Worm (Caenorhabditis elegans) whole organism, L3 larva: ENCODE data around the gene ZK1236.5.

Source experiments
- R02D3.7 ChIP-seq: fragments of 150-350 bp; optimal IDR thresholded peaks from 2 replicates; lab custom pipeline; 2014; ENCODE audit warnings: missing biosample characterization, missing genetic modification characterization
- ZK546.5 ChIP-seq: sonication (generic microtip); optimal IDR thresholded peaks from 2 replicates; lab custom pipeline; 2017; ENCODE audit warnings: missing biosample characterization, missing genetic modification characterization
- aly-2 ChIP-seq: fragments of 150-350 bp; optimal IDR thresholded peaks from 2 replicates; lab custom pipeline; 2014; ENCODE audit warnings: missing biosample characterization, missing genetic modification characterization
- ama-1 ChIP-seq: fragments of 150-350 bp; optimal IDR thresholded peaks from 2 replicates; lab custom pipeline; 2018
- ceh-16 ChIP-seq: sonication (generic microtip); optimal IDR thresholded peaks from 2 replicates; lab custom pipeline; 2017; ENCODE audit warnings: missing biosample characterization, missing genetic modification characterization
- ceh-28 ChIP-seq: fragments of 150-350 bp; optimal IDR thresholded peaks from 2 replicates; lab custom pipeline; 2014; ENCODE audit warnings: missing biosample characterization, missing genetic modification reagents, missing genetic modification characterization
- ceh-82 ChIP-seq: fragments of 150-350 bp; optimal IDR thresholded peaks from 2 replicates; lab custom pipeline; 2014; ENCODE audit warnings: missing biosample characterization, missing genetic modification characterization
- ceh-9 ChIP-seq: sonication (generic microtip); optimal IDR thresholded peaks from 2 replicates; lab custom pipeline; 2018; ENCODE audit warnings: missing biosample characterization, missing genetic modification characterization
- daf-12 ChIP-seq: fragments of 150-350 bp; optimal IDR thresholded peaks from 2 replicates; lab custom pipeline; 2014; ENCODE audit warnings: missing biosample characterization, missing genetic modification reagents, missing genetic modification characterization
- egl-27 ChIP-seq: sonication (generic microtip); optimal IDR thresholded peaks from 4 replicates; lab custom pipeline; 2017; ENCODE audit warnings: missing biosample characterization, missing genetic modification reagents, missing genetic modification characterization
- elt-1 ChIP-seq: fragments of 150-350 bp; optimal IDR thresholded peaks from 2 replicates; lab custom pipeline; 2014; ENCODE audit warnings: missing biosample characterization, missing genetic modification characterization
- elt-2 ChIP-seq: sonication (generic microtip); optimal IDR thresholded peaks from 2 replicates; lab custom pipeline; 2016; ENCODE audit warnings: missing genetic modification reagents, mild to moderate bottlenecking, missing genetic modification characterization, missing compliant biosample characterization
- elt-3 ChIP-seq, 3 experiments: fragments of 150-350 bp in 1 of 3; sonication (generic microtip) in 2 of 3; optimal IDR thresholded peaks; 2 replicates in 2 of 3; 4 replicates in 1 of 3; lab custom pipeline; 2014 to 2017; ENCODE audit warnings: missing biosample characterization in 3 of 3, missing genetic modification characterization in 3 of 3
- eor-1 ChIP-seq, 2 experiments: fragments of 150-350 bp; optimal IDR thresholded peaks; 2 replicates each; lab custom pipeline; 2014 to 2018; ENCODE audit warnings: missing biosample characterization in 2 of 2, missing genetic modification characterization in 2 of 2
- fkh-10 ChIP-seq: sonication (generic microtip); optimal IDR thresholded peaks from 2 replicates; lab custom pipeline; 2017; ENCODE audit warnings: missing biosample characterization, missing genetic modification reagents, missing genetic modification characterization
- fkh-2 ChIP-seq: fragments of 150-350 bp; optimal IDR thresholded peaks from 2 replicates; lab custom pipeline; 2014; ENCODE audit warnings: missing biosample characterization, missing genetic modification reagents, missing genetic modification characterization
- hmg-11 ChIP-seq: sonication (generic microtip); optimal IDR thresholded peaks from 2 replicates; lab custom pipeline; 2016; ENCODE audit warnings: missing genetic modification characterization, missing compliant biosample characterization
- jun-1 ChIP-seq: fragments of 150-350 bp; optimal IDR thresholded peaks from 2 replicates; lab custom pipeline; 2014; ENCODE audit warnings: missing biosample characterization, missing genetic modification reagents, missing genetic modification characterization
- lin-15B ChIP-seq: fragments of 150-350 bp; optimal IDR thresholded peaks from 2 replicates; lab custom pipeline; 2014; ENCODE audit warnings: missing biosample characterization, missing genetic modification characterization
- lin-39 ChIP-seq: fragments of 150-350 bp; optimal IDR thresholded peaks from 2 replicates; lab custom pipeline; 2018; ENCODE audit warnings: missing biosample characterization, missing genetic modification reagents, missing genetic modification characterization
- lsy-12 ChIP-seq: sonication (generic microtip); optimal IDR thresholded peaks from 2 replicates; lab custom pipeline; 2016; ENCODE audit warnings: mild to moderate bottlenecking, missing genetic modification characterization, missing compliant biosample characterization
- mdl-1 ChIP-seq: fragments of 150-350 bp; optimal IDR thresholded peaks from 2 replicates; lab custom pipeline; 2014; ENCODE audit warnings: missing biosample characterization, missing genetic modification characterization
- mml-1 ChIP-seq: fragments of 150-350 bp; sonication (generic microtip); optimal IDR thresholded peaks from 3 replicates; lab custom pipeline; 2014; ENCODE audit warnings: missing biosample characterization, missing genetic modification characterization
- nfya-1 ChIP-seq: sonication (generic microtip); optimal IDR thresholded peaks from 2 replicates; lab custom pipeline; 2017; ENCODE audit warnings: missing genetic modification characterization, mild to moderate bottlenecking, missing compliant biosample characterization, antibody characterized with exemption, moderate library complexity; ENCODE audit not compliant: insufficient read depth
- nhr-11 ChIP-seq: fragments of 150-350 bp; optimal IDR thresholded peaks from 2 replicates; lab custom pipeline; 2014; ENCODE audit warnings: missing biosample characterization, missing genetic modification characterization
- nhr-23 ChIP-seq: fragments of 150-350 bp; optimal IDR thresholded peaks from 2 replicates; lab custom pipeline; 2014; ENCODE audit warnings: missing biosample characterization, missing genetic modification reagents, missing genetic modification characterization
- nhr-237 ChIP-seq: fragments of 150-350 bp; optimal IDR thresholded peaks from 2 replicates; lab custom pipeline; 2014; ENCODE audit warnings: missing biosample characterization, missing genetic modification characterization
- nhr-25 ChIP-seq: sonication (generic microtip); optimal IDR thresholded peaks from 2 replicates; lab custom pipeline; 2017; ENCODE audit warnings: missing biosample characterization, missing genetic modification characterization
- nhr-43 ChIP-seq: sonication (generic microtip); optimal IDR thresholded peaks from 2 replicates; lab custom pipeline; 2016; ENCODE audit warnings: mild to moderate bottlenecking, missing genetic modification characterization, missing compliant biosample characterization; ENCODE audit not compliant: poor library complexity, severe bottlenecking
- nhr-67 ChIP-seq: fragments of 150-350 bp; optimal IDR thresholded peaks from 2 replicates; lab custom pipeline; 2014; ENCODE audit warnings: missing biosample characterization, missing genetic modification characterization
- nhr-76 ChIP-seq: fragments of 150-350 bp; sonication (generic microtip); optimal IDR thresholded peaks from 5 replicates; lab custom pipeline; 2014; ENCODE audit warnings: missing biosample characterization, missing genetic modification characterization
- nhr-77 ChIP-seq: fragments of 150-350 bp; optimal IDR thresholded peaks from 2 replicates; lab custom pipeline; 2014; ENCODE audit warnings: missing biosample characterization, missing genetic modification characterization
- pha-4 ChIP-seq: fragments of 150-350 bp; optimal IDR thresholded peaks from 2 replicates; lab custom pipeline; 2014; ENCODE audit warnings: missing biosample characterization, missing genetic modification reagents, missing genetic modification characterization
- pqm-1 ChIP-seq: fragments of 150-350 bp; optimal IDR thresholded peaks from 2 replicates; lab custom pipeline; 2017; ENCODE audit warnings: missing biosample characterization, missing genetic modification characterization, inconsistent platforms
- sea-2 ChIP-seq: fragments of 150-350 bp; sonication (generic microtip); optimal IDR thresholded peaks from 4 replicates; lab custom pipeline; 2014; ENCODE audit warnings: missing biosample characterization, missing genetic modification reagents, missing genetic modification characterization
- skn-1 ChIP-seq: fragments of 150-350 bp; optimal IDR thresholded peaks from 2 replicates; lab custom pipeline; 2014; ENCODE audit warnings: missing biosample characterization, missing genetic modification characterization
- snpc-4 ChIP-seq: fragments of 150-350 bp; optimal IDR thresholded peaks from 2 replicates; lab custom pipeline; 2014; ENCODE audit warnings: missing biosample characterization, missing genetic modification characterization
- tbx-2 ChIP-seq: sonication (generic microtip); optimal IDR thresholded peaks from 2 replicates; lab custom pipeline; 2016; ENCODE audit warnings: mild to moderate bottlenecking, missing genetic modification characterization, missing compliant biosample characterization
- unc-39 ChIP-seq: sonication (generic microtip); optimal IDR thresholded peaks from 4 replicates; lab custom pipeline; 2017; ENCODE audit warnings: missing biosample characterization, missing genetic modification characterization
- unc-62 ChIP-seq: fragments of 150-350 bp; sonication (generic microtip); optimal IDR thresholded peaks from 4 replicates; lab custom pipeline; 2014; ENCODE audit warnings: missing biosample characterization, missing genetic modification reagents, missing genetic modification characterization
- ztf-11 ChIP-seq: fragments of 150-350 bp; optimal IDR thresholded peaks from 2 replicates; lab custom pipeline; 2014; ENCODE audit warnings: missing biosample characterization, missing genetic modification characterization
- ztf-4 ChIP-seq: fragments of 150-350 bp; optimal IDR thresholded peaks from 2 replicates; lab custom pipeline; 2014; ENCODE audit warnings: missing biosample characterization, missing genetic modification characterization

ZK1236.5 gene

ce11 chrIII:8432143-8432542 is at the start of gene ZK1236.5:
Gene ZK1236.5, minus strand, starts transcription at chrIII:8432214.
- peak; percentile 68 for TF ChIP-seq pha-4 (tag; lab: Kevin White, UChicago)
- no peak for TF ChIP-seq ztf-11 (tag; lab: Kevin White, UChicago)
- TF ChIP-seq mdl-1 = no peak
- no peak for TF ChIP-seq unc-62 (GFP tag; lab: Kevin White, UChicago)
- TF ChIP-seq ceh-28 = no peak
- no peak for TF ChIP-seq eor-1 (tag; optimal IDR thresholded peaks at IDR 0.05; lab: Kevin White, UChicago)
- TF ChIP-seq snpc-4 = no peak
- TF ChIP-seq fkh-2 (tag; lab: Kevin White, UChicago) = no peak
- TF ChIP-seq daf-12 = no peak
- TF ChIP-seq nhr-237 (tag; lab: Kevin White, UChicago) = no peak
- TF ChIP-seq nhr-67 (tag; lab: Kevin White, UChicago) = no peak
- TF ChIP-seq ztf-4 (tag; lab: Kevin White, UChicago) = no peak
- no peak for TF ChIP-seq egl-27
- TF ChIP-seq tbx-2 (tag; lab: Kevin White, UChicago) = no peak
- no peak for TF ChIP-seq ceh-9 (tag; lab: Kevin White, UChicago)
- TF ChIP-seq hmg-11 (tag; lab: Kevin White, UChicago) = peak; percentile 25
- no peak for TF ChIP-seq lsy-12 (tag; lab: Kevin White, UChicago)
- TF ChIP-seq nhr-25 (tag; lab: Kevin White, UChicago) = no peak
- no peak for TF ChIP-seq elt-2 (tag; lab: Kevin White, UChicago)
- TF ChIP-seq ceh-82 (tag; lab: Kevin White, UChicago) = no peak
- TF ChIP-seq nhr-43 (tag; lab: Kevin White, UChicago) = no peak
- no peak for TF ChIP-seq elt-1 (tag; lab: Kevin White, UChicago)
- TF ChIP-seq sea-2 (GFP tag; lab: Kevin White, UChicago) = no peak
- no peak for TF ChIP-seq nhr-76 (tag; lab: Kevin White, UChicago)
- TF ChIP-seq unc-39 = no peak
- no peak for TF ChIP-seq nhr-23 (tag; lab: Kevin White, UChicago)
- peak; percentile 55 for TF ChIP-seq lin-15B (tag; lab: Kevin White, UChicago)
- no peak for TF ChIP-seq jun-1 (tag; lab: Kevin White, UChicago)
- TF ChIP-seq aly-2 (tag; lab: Kevin White, UChicago) = no peak
- no peak for TF ChIP-seq lin-39
- TF ChIP-seq ceh-16 (tag; lab: Kevin White, UChicago) = no peak
- TF ChIP-seq nhr-77 = no peak
- TF ChIP-seq R02D3.7 (tag; lab: Kevin White, UChicago) = peak; percentile 95
- no peak for TF ChIP-seq elt-3 (tag; optimal IDR thresholded peaks at IDR 0.05; lab: Kevin White, UChicago)
- no peak for TF ChIP-seq fkh-10 (GFP tag; lab: Kevin White, UChicago)
- no peak for TF ChIP-seq nhr-11 (tag; lab: Kevin White, UChicago)
- peak; percentile 56 for TF ChIP-seq nfya-1
- no peak for TF ChIP-seq skn-1 (tag; lab: Kevin White, UChicago)
- TF ChIP-seq ama-1 (lab: Kevin White, UChicago) = no peak

ce11 chrIII:8480355-8480754 is 48.3 kb upstream of the ZK1236.5 start, which contains the start of gene F42H10.6:
Gene F42H10.6, minus strand, starts transcription at chrIII:8480455.
- no peak for TF ChIP-seq ceh-16 (tag; lab: Kevin White, UChicago)
- no peak for TF ChIP-seq eor-1 (tag; optimal IDR thresholded peaks at IDR 0.05; lab: Kevin White, UChicago)
- TF ChIP-seq nhr-77 = no peak
- no peak for TF ChIP-seq nfya-1
- no peak for TF ChIP-seq ZK546.5 (tag; lab: Kevin White, UChicago)
- no peak for TF ChIP-seq mml-1
- no peak for TF ChIP-seq daf-12
- no peak for TF ChIP-seq ceh-9 (tag; lab: Kevin White, UChicago)
- no peak for TF ChIP-seq unc-39

DNA sequence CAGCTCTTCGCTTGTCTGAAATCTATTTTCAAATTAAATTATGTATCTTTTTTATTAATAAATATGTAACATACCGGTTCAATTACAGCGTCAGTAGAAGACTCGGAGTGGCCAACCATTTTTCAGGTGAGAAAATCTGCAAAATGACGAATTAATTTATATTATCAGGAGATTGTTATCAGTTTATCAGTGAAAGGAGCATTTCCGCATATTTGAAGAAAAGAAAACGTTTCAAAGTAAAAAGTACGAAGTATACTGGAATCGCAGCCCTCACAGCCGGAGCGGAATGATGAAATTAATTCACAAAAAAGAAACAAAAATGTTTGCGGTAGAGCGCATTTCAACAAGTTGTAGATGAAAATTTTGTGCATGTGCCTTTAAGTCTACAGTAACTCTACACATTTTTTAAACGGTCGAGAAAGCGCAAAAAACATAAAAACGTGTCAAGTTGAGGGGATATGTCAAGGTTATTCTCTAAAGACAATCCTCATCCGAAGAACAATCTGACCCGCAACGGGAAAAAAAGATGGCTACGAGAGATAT is 47.4 kb upstream of the ZK1236.5 start:
- no peak for TF ChIP-seq mdl-1
- no peak for TF ChIP-seq tbx-2 (tag; lab: Kevin White, UChicago)
- TF ChIP-seq jun-1 (tag; lab: Kevin White, UChicago) = no peak
- TF ChIP-seq pqm-1 = peak; percentile 72
- TF ChIP-seq ama-1 (lab: Kevin White, UChicago) = no peak
- no peak for TF ChIP-seq nhr-67 (tag; lab: Kevin White, UChicago)
- TF ChIP-seq nhr-43 (tag; lab: Kevin White, UChicago) = no peak
- TF ChIP-seq nfya-1 = no peak
- TF ChIP-seq pha-4 (tag; lab: Kevin White, UChicago) = no peak
- peak; percentile 82 for TF ChIP-seq elt-2 (tag; lab: Kevin White, UChicago)
- TF ChIP-seq eor-1 (tag; optimal IDR thresholded peaks at IDR 0.05; lab: Kevin White, UChicago) = no peak
- no peak for TF ChIP-seq elt-3 (tag; optimal IDR thresholded peaks at IDR 0.05; lab: Kevin White, UChicago)
- no peak for TF ChIP-seq egl-27
- TF ChIP-seq unc-39 = no peak
- TF ChIP-seq fkh-10 (GFP tag; lab: Kevin White, UChicago) = no peak
- no peak for TF ChIP-seq nhr-23 (tag; lab: Kevin White, UChicago)
- TF ChIP-seq sea-2 (GFP tag; lab: Kevin White, UChicago) = no peak
